Fruit fly (Drosophila melanogaster): ENCODE measurements around the gene CG5274.
A peak's percentile ranks its signal among the peaks of the same experiment; 100 is the strongest.

Gene CG5274

dm6 chr3L:20470991-20471498 is 43.6 kb upstream of the CG5274 start (continued):
- TF ChIP-seq CG4854 (GFP tag; optimal IDR thresholded peaks at IDR 0.05) (no peak), Optix (GFP tag; IDR thresholded peaks at IDR 0.05) (peak; percentile 61; the same call in 2 of the 3 replicates), jing (GFP tag; optimal IDR thresholded peaks at IDR 0.05) (peak; percentile 23), CG13296 (GFP tag; optimal IDR thresholded peaks at IDR 0.05) (peak; percentile 32), Hr3 (GFP tag; optimal IDR thresholded peaks at IDR 0.05) (peak; percentile 13), CG6854 (GFP tag; optimal IDR thresholded peaks at IDR 0.05) (no peak), trem (tag; optimal IDR thresholded peaks at IDR 0.05) (no peak), peb (GFP tag; IDR thresholded peaks at IDR 0.05) (peak; percentile 9; the same call in 1 of the 2 replicates), so (GFP tag; IDR thresholded peaks at IDR 0.05) (no peak), CoRest (tag; optimal IDR thresholded peaks at IDR 0.05) (peak; percentile 0), fu2 (GFP tag; optimal IDR thresholded peaks at IDR 0.05) (no peak), HLH3B (GFP tag; IDR thresholded peaks at IDR 0.05) (peak; percentile 61), Nf-YC (tag; optimal IDR thresholded peaks at IDR 0.05) (peak; percentile 33), CG10274 (GFP tag; optimal IDR thresholded peaks at IDR 0.05) (peak; percentile 31), CG18262 (tag; optimal IDR thresholded peaks at IDR 0.05) (peak; percentile 47), onecut (GFP tag; IDR thresholded peaks at IDR 0.05) (0 out of 2 replicates have a peak, but pooled peaks have one; percentile 3), Ssrp (tag; optimal IDR thresholded peaks at IDR 0.05) (peak; percentile 19), scrt (GFP tag; optimal IDR thresholded peaks at IDR 0.05) (peak; percentile 13), Awh (GFP tag; IDR thresholded peaks at IDR 0.05) (0 out of 2 replicates have a peak, but pooled peaks have one; percentile 55), Oaz (GFP tag; IDR thresholded peaks at IDR 0.05) (peak; percentile 58), CG14050 (GFP tag; IDR thresholded peaks at IDR 0.05) (peak; percentile 58), NC2β (GFP tag; optimal IDR thresholded peaks at IDR 0.05) (no peak), CG4707 (GFP tag; optimal IDR thresholded peaks at IDR 0.05) (peak; percentile 53), dpn (GFP tag; optimal IDR thresholded peaks at IDR 0.05) (peak in 1 of 2 experiments; percentile 8), tin (GFP tag; optimal IDR thresholded peaks at IDR 0.05) (peak; percentile 48), ewg (GFP tag; optimal IDR thresholded peaks at IDR 0.05) (peak; percentile 10), CG2129 (GFP tag; IDR thresholded peaks at IDR 0.05; ENCODE audit: partially characterized antibody) (no peak), chinmo (GFP tag; IDR thresholded peaks at IDR 0.05; ENCODE audit: partially characterized antibody) (peak; percentile 84), Hsf (GFP tag; optimal IDR thresholded peaks at IDR 0.05) (peak; percentile 16), slp2 (GFP tag; optimal IDR thresholded peaks at IDR 0.05) (no peak), H2.0 (GFP tag; IDR thresholded peaks at IDR 0.05) (peak; percentile 54), row (GFP tag; IDR thresholded peaks at IDR 0.05) (peak; percentile 59; the same call in 2 of the 3 replicates), CG9727 (GFP tag; optimal IDR thresholded peaks at IDR 0.05) (peak; percentile 24), Eip74EF (GFP tag; optimal IDR thresholded peaks at IDR 0.05) (peak in 1 of 2 experiments; percentile 1), CG4820 (GFP tag; optimal IDR thresholded peaks at IDR 0.05) (peak; percentile 11), Sox102F (GFP tag; optimal IDR thresholded peaks at IDR 0.05) (peak; percentile 67), sug (tag; optimal IDR thresholded peaks at IDR 0.05) (peak; percentile 67), Max (GFP tag; optimal IDR thresholded peaks at IDR 0.05) (peak; percentile 55), CG7963 (GFP tag; IDR thresholded peaks at IDR 0.05; ENCODE audit: partially characterized antibody) (no peak), CG18599 (GFP tag; optimal IDR thresholded peaks at IDR 0.05) (peak; percentile 41), Poxn (GFP tag; IDR thresholded peaks at IDR 0.05) (no peak), caup (GFP tag; optimal IDR thresholded peaks at IDR 0.05; ENCODE audit: severe bottlenecking) (peak; percentile 18), Six4 (GFP tag; optimal IDR thresholded peaks at IDR 0.05) (peak; percentile 54), sr (GFP tag; IDR thresholded peaks at IDR 0.05) (peak; percentile 62; the same call in 2 of the 3 replicates), CG8924 (tag; optimal IDR thresholded peaks at IDR 0.05) (peak; percentile 60), Nf-YA (GFP tag; IDR thresholded peaks at IDR 0.05) (peak; percentile 53; the same call in 1 of the 2 replicates), Aef1 (GFP tag; IDR thresholded peaks at IDR 0.05) (peak; percentile 49; the same call in 2 of the 3 replicates), CG17359 (tag; optimal IDR thresholded peaks at IDR 0.05) (peak; percentile 59), croc (GFP tag; conservative IDR thresholded peaks at IDR 0.05) (peak; percentile 13; the same call in 1 of the 3 replicates)

Measured in whole organism, embryonic.